Fruit fly (Drosophila melanogaster): ENCODE data around the gene bbg.

The bbg gene

dm6 chr3L:14546918-14547533 lies 10.9 kb upstream of the bbg start:
- no peak for TF ChIP-seq spab (GFP tag; optimal IDR thresholded peaks at IDR 0.05)
- no peak for TF ChIP-seq net (GFP tag; optimal IDR thresholded peaks at IDR 0.05)
- no peak for TF ChIP-seq CG8632 (GFP tag; optimal IDR thresholded peaks at IDR 0.05)
- peak; percentile 92 for TF ChIP-seq vri (GFP tag; optimal IDR thresholded peaks at IDR 0.05)
- peak; percentile 69 for TF ChIP-seq svp (GFP tag)
- TF ChIP-seq Smox (GFP tag; optimal IDR thresholded peaks at IDR 0.05): no peak
- TF ChIP-seq Ets96B (tag; optimal IDR thresholded peaks at IDR 0.05): no peak
- no peak for TF ChIP-seq CG16779 (tag; optimal IDR thresholded peaks at IDR 0.05)
- no peak for TF ChIP-seq fd59A (GFP tag; optimal IDR thresholded peaks at IDR 0.05)
- TF ChIP-seq CG8319 (GFP tag; optimal IDR thresholded peaks at IDR 0.05): no peak
- no peak for TF ChIP-seq acj6 (GFP tag; optimal IDR thresholded peaks at IDR 0.05)
- TF ChIP-seq CG1621 (tag; optimal IDR thresholded peaks at IDR 0.05): no peak
- 0 out of 3 replicates have a peak, but pooled peaks have one; percentile 9 for TF ChIP-seq CG6163 (GFP tag; IDR thresholded peaks at IDR 0.05)
- TF ChIP-seq lz (GFP tag; optimal IDR thresholded peaks at IDR 0.05): no peak
- TF ChIP-seq Sox14 (GFP tag; optimal IDR thresholded peaks at IDR 0.05): no peak
- 0 out of 3 replicates have a peak, but pooled peaks have one; percentile 14 for TF ChIP-seq eg (GFP tag; IDR thresholded peaks at IDR 0.05)
- no peak for TF ChIP-seq CG34406 (GFP tag; optimal IDR thresholded peaks at IDR 0.05)
- TF ChIP-seq CG6276 (GFP tag; optimal IDR thresholded peaks at IDR 0.05): no peak
- TF ChIP-seq CG6808 (GFP tag; optimal IDR thresholded peaks at IDR 0.05): no peak
- no peak for TF ChIP-seq Gug (GFP tag; IDR thresholded peaks at IDR 0.05)
- TF ChIP-seq CG4318 (GFP tag; optimal IDR thresholded peaks at IDR 0.05): no peak
- TF ChIP-seq Hr39 (GFP tag; optimal IDR thresholded peaks at IDR 0.05): no peak
- TF ChIP-seq pdm3 (GFP tag; optimal IDR thresholded peaks at IDR 0.05): no peak
- no peak for TF ChIP-seq dac (GFP tag; optimal IDR thresholded peaks at IDR 0.05)
- no peak for TF ChIP-seq topi (GFP tag; optimal IDR thresholded peaks at IDR 0.05)
- no peak for TF ChIP-seq Lpt (GFP tag; optimal IDR thresholded peaks at IDR 0.05)
- no peak for TF ChIP-seq CG9139 (GFP tag; optimal IDR thresholded peaks at IDR 0.05)
- no peak for TF ChIP-seq fkh (GFP tag; optimal IDR thresholded peaks at IDR 0.05)
- no peak for TF ChIP-seq CG31627 (GFP tag; optimal IDR thresholded peaks at IDR 0.05)
- TF ChIP-seq Eip78C (GFP tag): peak; percentile 49
- no peak for TF ChIP-seq CG3919 (GFP tag; optimal IDR thresholded peaks at IDR 0.05)
- no peak for TF ChIP-seq CG15336 (GFP tag; IDR thresholded peaks at IDR 0.05)
- TF ChIP-seq Sox15 (GFP tag; optimal IDR thresholded peaks at IDR 0.05): no peak
- TF ChIP-seq achi (GFP tag; optimal IDR thresholded peaks at IDR 0.05): no peak

dm6 chr3L:14544987-14545943 lies 9.2 kb upstream of the bbg start:
- TF ChIP-seq salr (GFP tag; optimal IDR thresholded peaks at IDR 0.05) (peak in 1 of 2 experiments; percentile 55), Smox (GFP tag; optimal IDR thresholded peaks at IDR 0.05) (peak; percentile 35), esn (GFP tag; optimal IDR thresholded peaks at IDR 0.05) (peak; percentile 70), cyc (GFP tag; optimal IDR thresholded peaks at IDR 0.05) (peak; percentile 29), Met (GFP tag; optimal IDR thresholded peaks at IDR 0.05) (peak; percentile 60), CG11902 (GFP tag; optimal IDR thresholded peaks at IDR 0.05) (peak; percentile 46), Eip78C (GFP tag) (peak; percentile 92), Hr4 (GFP tag; optimal IDR thresholded peaks at IDR 0.05) (peak; percentile 44), vri (GFP tag; optimal IDR thresholded peaks at IDR 0.05) (peak; percentile 22), ss (GFP tag; optimal IDR thresholded peaks at IDR 0.05) (peak in 1 of 2 experiments; percentile 44), spab (GFP tag; optimal IDR thresholded peaks at IDR 0.05) (peak; percentile 15), CG10631 (GFP tag; optimal IDR thresholded peaks at IDR 0.05) (peak; percentile 56), CG1621 (tag; optimal IDR thresholded peaks at IDR 0.05) (no peak), CG3919 (GFP tag; optimal IDR thresholded peaks at IDR 0.05) (peak; percentile 36), svp (GFP tag) (peak; percentile 84), fd59A (GFP tag; optimal IDR thresholded peaks at IDR 0.05) (no peak), CG8119 (GFP tag; IDR thresholded peaks at IDR 0.05) (no peak), Sox14 (GFP tag; optimal IDR thresholded peaks at IDR 0.05) (peak; percentile 14), CG6276 (GFP tag; optimal IDR thresholded peaks at IDR 0.05) (no peak), Ets21C (GFP tag; optimal IDR thresholded peaks at IDR 0.05) (no peak), CG32006 (GFP tag; optimal IDR thresholded peaks at IDR 0.05) (peak; percentile 58), Lpt (GFP tag; optimal IDR thresholded peaks at IDR 0.05) (no peak), achi (GFP tag; optimal IDR thresholded peaks at IDR 0.05) (peak; percentile 27), CG8632 (GFP tag; optimal IDR thresholded peaks at IDR 0.05) (peak; percentile 46), Eip93F (GFP tag; optimal IDR thresholded peaks at IDR 0.05) (no peak), CG11294 (GFP tag; IDR thresholded peaks at IDR 0.05) (no peak)

Data from whole organism, prepupa.